Fruit fly (Drosophila melanogaster) whole organism, wandering third instar larva: ENCODE data around the gene Eo.
A peak's percentile ranks its signal among the peaks of the same experiment; 100 is the strongest.

Source experiments
- Abd-B ChIP-seq: fragments of >200 bp; optimal IDR thresholded peaks from 2 replicates; lab custom pipeline; 2017; ENCODE audit warnings: missing biosample characterization, missing genetic modification characterization
- CG32264 ChIP-seq: fragments of 200-800 bp; sonication (Bioruptor generic); optimal IDR thresholded peaks from 2 replicates; lab custom pipeline; 2016; ENCODE audit warnings: missing biosample characterization, missing genetic modification characterization
- CG9705 ChIP-seq: fragments of 200-800 bp; sonication (Bioruptor generic); optimal IDR thresholded peaks from 2 replicates; lab custom pipeline; 2018; ENCODE audit warnings: missing biosample characterization, mild to moderate bottlenecking, missing genetic modification characterization
- GATAd ChIP-seq: sonication (Bioruptor generic); optimal IDR thresholded peaks from 2 replicates; lab custom pipeline; 2016; ENCODE audit warnings: missing biosample characterization, missing genetic modification characterization
- HLH106 ChIP-seq: fragments of 200-800 bp; optimal IDR thresholded peaks from 3 replicates; lab custom pipeline; 2019; ENCODE audit warnings: missing biosample characterization, mild to moderate bottlenecking, missing genetic modification characterization, moderate library complexity
- Hnf4 ChIP-seq: fragments of 200-800 bp; sonication (Bioruptor generic); optimal IDR thresholded peaks from 2 replicates; lab custom pipeline; 2016; ENCODE audit warnings: missing biosample characterization, mild to moderate bottlenecking, missing genetic modification characterization
- Hr78 ChIP-seq: fragments of >200 bp; optimal IDR thresholded peaks from 2 replicates; lab custom pipeline; 2017; ENCODE audit warnings: missing biosample characterization, missing genetic modification characterization
- Hr83 ChIP-seq: fragments of 200-300 bp; sonication (Bioruptor generic); optimal IDR thresholded peaks from 2 replicates; lab custom pipeline; 2016; ENCODE audit warnings: missing biosample characterization, mild to moderate bottlenecking, missing genetic modification characterization, moderate library complexity; ENCODE audit not compliant: poor library complexity, severe bottlenecking
- Mio ChIP-seq: sonication (Bioruptor generic); optimal IDR thresholded peaks from 2 replicates; lab custom pipeline; 2016; ENCODE audit warnings: missing biosample characterization, missing genetic modification characterization
- Myc ChIP-seq: fragments of >200 bp; optimal IDR thresholded peaks from 2 replicates; lab custom pipeline; 2017
- OdsH ChIP-seq: fragments of 200-800 bp; sonication (Bioruptor generic); optimal IDR thresholded peaks from 2 replicates; lab custom pipeline; 2016; ENCODE audit warnings: missing biosample characterization, mild to moderate bottlenecking, missing genetic modification characterization
- Rel ChIP-seq, 2 experiments: fragments of 200-800 bp; sonication (Bioruptor generic) in 1 of 2; optimal IDR thresholded peaks; 2 replicates in 1 of 2; 3 replicates in 1 of 2; lab custom pipeline; 2016 to 2019; ENCODE audit warnings: mild to moderate bottlenecking in 2 of 2, missing biosample characterization in 2 of 2, missing genetic modification characterization in 2 of 2, moderate library complexity in 1 of 2
- Sp1 ChIP-seq: fragments of 200-800 bp; sonication (Bioruptor generic); optimal IDR thresholded peaks from 3 replicates; lab custom pipeline; 2019; ENCODE audit warnings: missing biosample characterization, mild to moderate bottlenecking, missing genetic modification characterization, moderate library complexity
- Vsx2 ChIP-seq: fragments of 200-300, 225-300 bp; sonication (Bioruptor generic); optimal IDR thresholded peaks from 2 replicates; lab custom pipeline; 2018; ENCODE audit warnings: missing biosample characterization, missing genetic modification characterization; ENCODE audit not compliant: partially characterized antibody
- br ChIP-seq: fragments of 200-800 bp; sonication (Bioruptor generic); optimal IDR thresholded peaks from 2 replicates; lab custom pipeline; 2016; ENCODE audit warnings: missing biosample characterization, missing genetic modification characterization
- brk ChIP-seq: fragments of 200-800 bp; sonication (Bioruptor generic); optimal IDR thresholded peaks from 2 replicates; lab custom pipeline; 2016; ENCODE audit warnings: missing biosample characterization, mild to moderate bottlenecking, missing genetic modification characterization
- dl ChIP-seq, 2 experiments: fragments of 175-275, 200-275 bp in 1 of 2; fragments of 200-275 bp in 1 of 2; sonication (Bioruptor generic); optimal IDR thresholded peaks; lab custom pipeline; 2018; ENCODE audit warnings: mild to moderate bottlenecking in 2 of 2, missing biosample characterization in 2 of 2, missing genetic modification characterization in 2 of 2, moderate library complexity in 2 of 2; ENCODE audit not compliant: partially characterized antibody in 2 of 2, insufficient read depth in 1 of 2
- dmrt93B ChIP-seq: fragments of 200-800 bp; sonication (Bioruptor generic); optimal IDR thresholded peaks from 2 replicates; lab custom pipeline; 2018; ENCODE audit warnings: missing biosample characterization, mild to moderate bottlenecking, missing genetic modification characterization
- foxo ChIP-seq, 2 experiments: fragments of 200-800 bp; sonication (Bioruptor generic); optimal IDR thresholded peaks; 2 replicates in 1 of 2; 3 replicates in 1 of 2; lab custom pipeline; 2016 to 2017; ENCODE audit warnings: missing biosample characterization in 2 of 2, missing genetic modification characterization in 2 of 2
- fru ChIP-seq: fragments of 200-800 bp; sonication (Bioruptor generic); optimal IDR thresholded peaks from 3 replicates; lab custom pipeline; 2016; ENCODE audit warnings: missing biosample characterization, mild to moderate bottlenecking, missing genetic modification characterization
- h ChIP-seq: fragments of 200-800 bp; sonication (Bioruptor generic); optimal IDR thresholded peaks from 3 replicates; lab custom pipeline; 2016; ENCODE audit warnings: missing biosample characterization, mild to moderate bottlenecking, missing genetic modification characterization
- jim ChIP-seq: fragments of 175-275, 200-325 bp; sonication (Bioruptor generic); optimal IDR thresholded peaks from 2 replicates; lab custom pipeline; 2016; ENCODE audit warnings: missing biosample characterization, mild to moderate bottlenecking, missing genetic modification characterization
- lola ChIP-seq: fragments of >200 bp; optimal IDR thresholded peaks from 2 replicates; lab custom pipeline; 2017; ENCODE audit warnings: missing biosample characterization, missing genetic modification characterization
- pan ChIP-seq: fragments of >200 bp; optimal IDR thresholded peaks from 2 replicates; lab custom pipeline; 2017
- rgr ChIP-seq: fragments of 200-800 bp; sonication (Bioruptor generic); optimal IDR thresholded peaks from 3 replicates; lab custom pipeline; 2016; ENCODE audit warnings: missing biosample characterization, mild to moderate bottlenecking, missing genetic modification characterization
- sage ChIP-seq: fragments of 200-800 bp; sonication (Bioruptor generic); optimal IDR thresholded peaks from 2 replicates; lab custom pipeline; 2016; ENCODE audit warnings: missing biosample characterization, mild to moderate bottlenecking, missing genetic modification characterization
- sv ChIP-seq: fragments of 200-800 bp; sonication (Bioruptor generic); optimal IDR thresholded peaks from 3 replicates; lab custom pipeline; 2016; ENCODE audit warnings: missing biosample characterization, missing genetic modification characterization
- tai ChIP-seq: sonication (Bioruptor generic); optimal IDR thresholded peaks from 2 replicates; lab custom pipeline; 2016; ENCODE audit warnings: missing biosample characterization, missing genetic modification characterization
- usp ChIP-seq: fragments of >200 bp; optimal IDR thresholded peaks from 2 replicates; lab custom pipeline; 2017; ENCODE audit warnings: missing biosample characterization, missing genetic modification characterization
- woc ChIP-seq: sonication (Bioruptor generic); optimal IDR thresholded peaks from 2 replicates; lab custom pipeline; 2016; ENCODE audit warnings: missing biosample characterization, mild to moderate bottlenecking, missing genetic modification characterization

Eo gene

DNA sequence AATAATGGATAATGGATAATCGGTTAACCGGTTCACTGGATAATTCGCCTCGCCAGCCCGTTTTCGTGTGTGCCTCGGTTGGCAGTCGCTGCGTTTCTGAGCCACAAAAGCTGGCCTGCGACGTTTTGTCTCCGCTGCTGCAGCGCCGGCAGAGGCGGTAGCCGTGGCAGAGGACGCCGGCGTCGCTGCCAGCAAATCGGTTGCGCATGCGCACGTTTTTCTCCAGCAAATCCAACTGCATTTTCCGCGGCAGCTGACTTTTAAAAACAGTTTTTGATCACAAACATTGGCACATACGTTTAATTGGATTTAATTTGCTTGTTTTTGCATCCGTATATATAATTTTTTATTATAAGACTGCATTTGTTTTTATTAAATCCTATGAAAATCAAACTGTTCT lies 21.8 kb downstream of the Eo start, which contains the start of gene CG9514:
CG9514 (minus strand) TSS at position 101 of the 400 bp plus-strand sequence.
- TF ChIP-seq GATAd (GFP tag; lab: Kevin White, UChicago), result no peak
- TF ChIP-seq Rel (GFP tag; optimal IDR thresholded peaks at IDR 0.05; lab: Kevin White, UChicago), result no peak
- TF ChIP-seq Rel (tag; optimal IDR thresholded peaks at IDR 0.05; lab: Kevin White, UChicago), result no peak
- TF ChIP-seq Mio (GFP tag; lab: Kevin White, UChicago), result no peak
- no peak for TF ChIP-seq Hr78 (GFP tag; lab: Kevin White, UChicago)
- no peak for TF ChIP-seq CG32264 (GFP tag; lab: Kevin White, UChicago)
- TF ChIP-seq lola (GFP tag; lab: Kevin White, UChicago), result no peak
- TF ChIP-seq pan (lab: Kevin White, UChicago), result no peak
- TF ChIP-seq tai, result no peak
- no peak for TF ChIP-seq CG9705 (GFP tag; lab: Kevin White, UChicago)
- TF ChIP-seq br (GFP tag; lab: Kevin White, UChicago), result no peak
- no peak for TF ChIP-seq h
- no peak for TF ChIP-seq OdsH (GFP tag; lab: Kevin White, UChicago)
- TF ChIP-seq Hr83 (GFP tag; lab: Kevin White, UChicago), result no peak

dm6 chrX:14896310-14896709 lies 22.3 kb downstream of the Eo start:
- TF ChIP-seq Sp1 (GFP tag; lab: Kevin White, UChicago) (no peak), HLH106 (tag; lab: Kevin White, UChicago) (no peak), Hnf4 (GFP tag; lab: Kevin White, UChicago) (no peak), Mio (GFP tag; lab: Kevin White, UChicago) (no peak)

DNA sequence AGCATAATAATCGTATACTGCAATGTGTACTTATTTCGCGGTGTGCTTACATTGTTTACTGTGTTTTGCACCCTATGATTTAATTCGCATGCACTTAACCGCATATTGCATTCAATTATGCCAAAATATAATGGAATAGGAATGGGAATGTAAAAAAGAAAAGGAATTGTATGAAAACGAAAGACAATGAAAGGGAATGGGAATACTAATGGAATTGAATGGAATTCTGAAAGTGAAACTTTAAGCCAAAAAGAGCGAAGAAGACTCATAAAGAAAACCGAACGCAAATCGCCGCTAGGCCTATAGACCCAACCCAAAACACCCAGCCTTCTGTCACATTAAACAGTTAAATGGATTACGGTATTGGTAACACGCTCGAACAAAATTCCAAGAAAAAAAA lies 24.7 kb downstream of the Eo start:
- TF ChIP-seq GATAd (GFP tag; lab: Kevin White, UChicago), result no peak
- no peak for TF ChIP-seq woc
- TF ChIP-seq dmrt93B (GFP tag; lab: Kevin White, UChicago), result no peak
- no peak for TF ChIP-seq brk (GFP tag; lab: Kevin White, UChicago)
- TF ChIP-seq foxo (GFP tag; optimal IDR thresholded peaks at IDR 0.05; lab: Kevin White, UChicago), result no peak
- no peak for TF ChIP-seq sv (GFP tag; lab: Kevin White, UChicago)
- TF ChIP-seq h, result no peak
- TF ChIP-seq Hnf4 (GFP tag; lab: Kevin White, UChicago), result no peak
- no peak for TF ChIP-seq HLH106 (tag; lab: Kevin White, UChicago)
- TF ChIP-seq lola (GFP tag; lab: Kevin White, UChicago), result no peak
- TF ChIP-seq dl (GFP tag; optimal IDR thresholded peaks at IDR 0.05; lab: Kevin White, UChicago; ENCODE audit: insufficient read depth in 1 of 2, partially characterized antibody in 2 of 2), result no peak
- no peak for TF ChIP-seq jim
- TF ChIP-seq Abd-B, result no peak

- peak in 1 of 2 experiments; percentile 23 for TF ChIP-seq foxo (GFP tag; optimal IDR thresholded peaks at IDR 0.05; lab: Kevin White, UChicago)
- TF ChIP-seq Vsx2 (GFP tag; lab: Kevin White, UChicago), result no peak
- TF ChIP-seq Hr83 (GFP tag; lab: Kevin White, UChicago), result no peak
- no peak for TF ChIP-seq Mio (GFP tag; lab: Kevin White, UChicago)
- peak; percentile 6 for TF ChIP-seq fru
- no peak for TF ChIP-seq dl (GFP tag; optimal IDR thresholded peaks at IDR 0.05; lab: Kevin White, UChicago; ENCODE audit: insufficient read depth in 1 of 2, partially characterized antibody in 2 of 2)
- no peak for TF ChIP-seq sage (GFP tag; lab: Kevin White, UChicago)
These were observed 26.3 kb downstream of the Eo start for dm6 chrX:14892303-14892702.

DNA sequence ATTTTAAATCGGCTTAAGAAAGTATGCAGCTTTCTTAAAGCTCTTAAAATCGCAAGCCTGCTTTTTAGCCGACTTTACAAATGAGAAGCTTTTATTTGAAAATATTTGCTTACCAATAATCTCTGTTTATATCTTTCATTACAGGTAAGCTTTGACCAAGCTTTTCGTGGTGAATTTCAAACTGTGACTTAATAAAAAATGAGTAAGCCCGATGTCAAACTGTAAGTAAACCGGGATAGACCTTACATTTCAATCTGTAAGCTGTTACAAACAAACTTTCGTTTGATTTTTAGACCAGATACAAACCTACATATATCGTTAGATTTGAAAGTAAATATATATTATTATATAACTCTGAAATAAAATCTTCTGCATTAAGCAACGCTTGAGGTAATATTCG lies 33.0 kb downstream of the Eo start:
- TF ChIP-seq rgr (GFP tag; lab: Kevin White, UChicago) (no peak), Myc (lab: Kevin White, UChicago) (peak; percentile 15), HLH106 (tag; lab: Kevin White, UChicago) (no peak), Sp1 (GFP tag; lab: Kevin White, UChicago) (no peak), Abd-B (no peak), usp (GFP tag; lab: Kevin White, UChicago) (no peak), jim (no peak)
